Fruit fly (Drosophila melanogaster): Measurements from ENCODE around the gene CG2217.

CG2217 gene

DNA sequence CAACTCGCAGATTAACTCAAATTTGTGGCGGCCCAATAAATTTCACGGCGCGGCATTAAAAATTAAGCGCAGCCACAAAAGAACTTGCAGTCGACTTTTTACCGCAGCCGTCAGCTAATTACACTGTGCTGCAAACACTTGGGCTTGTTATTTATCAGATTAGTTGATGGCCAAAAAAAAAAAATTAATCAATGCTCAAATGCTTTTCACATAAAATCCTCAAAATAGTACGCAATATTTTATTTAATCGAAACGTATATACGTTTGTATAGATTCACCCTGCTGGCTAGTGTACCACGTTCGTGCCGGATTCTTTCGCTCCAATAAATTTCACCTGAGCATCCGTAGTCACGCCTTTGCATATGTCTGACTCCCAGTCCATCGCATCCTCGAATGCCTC lies 9.0 kb downstream of the CG2217 start:
- no peak for TF ChIP-seq MTF-1 (GFP tag; optimal IDR thresholded peaks at IDR 0.05; ENCODE audit: borderline replicate concordance)
- TF ChIP-seq CG15601 (tag; optimal IDR thresholded peaks at IDR 0.05): peak; percentile 22
- TF ChIP-seq insv (GFP tag; optimal IDR thresholded peaks at IDR 0.05): no peak
- peak; percentile 66; the same call in 2 of the 3 replicates for TF ChIP-seq H15 (GFP tag; IDR thresholded peaks at IDR 0.05)
- TF ChIP-seq CG7556 (GFP tag; optimal IDR thresholded peaks at IDR 0.05): peak; percentile 40
- TF ChIP-seq Sry-β (GFP tag; optimal IDR thresholded peaks at IDR 0.05): no peak
- TF ChIP-seq Eip74EF (GFP tag; optimal IDR thresholded peaks at IDR 0.05): peak in 1 of 2 experiments; percentile 29
- no peak for TF ChIP-seq CG3407 (GFP tag; optimal IDR thresholded peaks at IDR 0.05)
- no peak for TF ChIP-seq CG15073 (GFP tag; optimal IDR thresholded peaks at IDR 0.05)
- peak; percentile 72 for TF ChIP-seq unpg (GFP tag; optimal IDR thresholded peaks at IDR 0.05)
- peak; percentile 56; the same call in 1 of the 3 replicates for TF ChIP-seq so (GFP tag; IDR thresholded peaks at IDR 0.05)
- no peak for TF ChIP-seq pho (GFP tag; optimal IDR thresholded peaks at IDR 0.05)
- peak; percentile 31 for TF ChIP-seq CG2202 (tag; optimal IDR thresholded peaks at IDR 0.05)
- peak; percentile 36 for TF ChIP-seq CoRest (tag; optimal IDR thresholded peaks at IDR 0.05)
- TF ChIP-seq pzg (GFP tag; optimal IDR thresholded peaks at IDR 0.05): no peak
- no peak for TF ChIP-seq TFAM (GFP tag; optimal IDR thresholded peaks at IDR 0.05)
- TF ChIP-seq CG13624 (GFP tag; optimal IDR thresholded peaks at IDR 0.05): no peak
- TF ChIP-seq CG14860 (GFP tag; IDR thresholded peaks at IDR 0.05; ENCODE audit: partially characterized antibody): no peak
- peak; percentile 14 for TF ChIP-seq CG15514 (GFP tag; optimal IDR thresholded peaks at IDR 0.05)
- TF ChIP-seq Asciz (GFP tag; optimal IDR thresholded peaks at IDR 0.05): peak; percentile 52
- peak; percentile 33 for TF ChIP-seq Spps (tag; optimal IDR thresholded peaks at IDR 0.05)
- no peak for TF ChIP-seq rib (GFP tag; IDR thresholded peaks at IDR 0.05)
- peak; percentile 39; the same call in 1 of the 2 replicates for TF ChIP-seq CG17612 (GFP tag; IDR thresholded peaks at IDR 0.05)
- peak; percentile 33; the same call in 1 of the 3 replicates for TF ChIP-seq tgo (GFP tag; IDR thresholded peaks at IDR 0.05)
- peak; percentile 69 for TF ChIP-seq phol (tag; optimal IDR thresholded peaks at IDR 0.05)
- TF ChIP-seq CG14441 (GFP tag; IDR thresholded peaks at IDR 0.05): peak; percentile 78
- 0 out of 2 replicates have a peak, but pooled peaks have one; percentile 19 for TF ChIP-seq CG4360 (GFP tag; IDR thresholded peaks at IDR 0.05)
- TF ChIP-seq stc (GFP tag; IDR thresholded peaks at IDR 0.05): peak; percentile 47; the same call in 1 of the 2 replicates
- TF ChIP-seq Rx (GFP tag; IDR thresholded peaks at IDR 0.05): no peak
- TF ChIP-seq E2f1 (GFP tag; IDR thresholded peaks at IDR 0.05): peak; percentile 41
- TF ChIP-seq Scr (GFP tag; IDR thresholded peaks at IDR 0.05; ENCODE audit: partially characterized antibody): no peak
- TF ChIP-seq CG4854 (GFP tag; optimal IDR thresholded peaks at IDR 0.05): no peak
- no peak for TF ChIP-seq BtbVII (GFP tag; optimal IDR thresholded peaks at IDR 0.05)
- TF ChIP-seq MESR4 (GFP tag; optimal IDR thresholded peaks at IDR 0.05): no peak
- TF ChIP-seq Lhr (GFP tag; optimal IDR thresholded peaks at IDR 0.05): no peak
- TF ChIP-seq da (GFP tag; optimal IDR thresholded peaks at IDR 0.05): no peak
- TF ChIP-seq usp (GFP tag; optimal IDR thresholded peaks at IDR 0.05): no peak
- peak; percentile 76; the same call in 2 of the 3 replicates for TF ChIP-seq gce (GFP tag; IDR thresholded peaks at IDR 0.05)
- TF ChIP-seq Oaz (GFP tag; IDR thresholded peaks at IDR 0.05): no peak
- peak; percentile 13 for TF ChIP-seq jing (GFP tag; optimal IDR thresholded peaks at IDR 0.05)
- no peak for TF ChIP-seq sna (GFP tag; IDR thresholded peaks at IDR 0.05; ENCODE audit: partially characterized antibody)
- TF ChIP-seq CG6175 (GFP tag; IDR thresholded peaks at IDR 0.05): no peak
- TF ChIP-seq luna (GFP tag; optimal IDR thresholded peaks at IDR 0.05): no peak
- peak; percentile 36; the same call in 1 of the 2 replicates for TF ChIP-seq CG9932 (GFP tag; IDR thresholded peaks at IDR 0.05)
- TF ChIP-seq org-1 (GFP tag; optimal IDR thresholded peaks at IDR 0.05): no peak
- no peak for TF ChIP-seq CG1832 (GFP tag; optimal IDR thresholded peaks at IDR 0.05)
- peak; percentile 17 for TF ChIP-seq eyg (GFP tag; optimal IDR thresholded peaks at IDR 0.05)
- TF ChIP-seq exex (tag; optimal IDR thresholded peaks at IDR 0.05): no peak
- TF ChIP-seq CG2889 (GFP tag; IDR thresholded peaks at IDR 0.05): peak; percentile 64; the same call in 2 of the 3 replicates
- peak; percentile 49 for TF ChIP-seq ind (GFP tag; optimal IDR thresholded peaks at IDR 0.05)
